Worm (Caenorhabditis elegans) whole organism, L4 larva: ENCODE results near the gene pcrg-1.

Experiments
- D1046.2 ChIP-seq: fragments of 200-800 bp; sonication (Bioruptor generic); IDR thresholded peaks from 2 replicates; pipeline ENCODE4 v1.3.6; 2022; ENCODE audit warnings: missing genetic modification characterization, missing compliant biosample characterization
- F26F4.8 ChIP-seq: fragments of 200-800 bp; sonication (Bioruptor generic); conservative IDR thresholded peaks from 2 replicates; pipeline ENCODE4 v1.3.6; 2022; ENCODE audit warnings: missing genetic modification characterization, missing compliant biosample characterization
- R02D3.7 ChIP-seq: fragments of 150-350 bp; sonication (generic microtip); optimal IDR thresholded peaks from 3 replicates; lab custom pipeline; 2014; ENCODE audit warnings: missing biosample characterization, missing genetic modification characterization
- Y75B8A.6 ChIP-seq: fragments of 200-800 bp; sonication (Bioruptor generic); IDR thresholded peaks from 2 replicates; pipeline ENCODE4 v1.3.6; 2022; ENCODE audit warnings: missing genetic modification reagents, missing genetic modification characterization, missing compliant biosample characterization
- ZK337.2 ChIP-seq: fragments of 200-800 bp; sonication (Bioruptor generic); IDR thresholded peaks from 2 replicates; pipeline ENCODE4 v1.3.6; 2022; ENCODE audit warnings: missing genetic modification reagents, missing genetic modification characterization, missing compliant biosample characterization
- attf-4 ChIP-seq: sonication (generic microtip); optimal IDR thresholded peaks from 3 replicates; lab custom pipeline; 2017; ENCODE audit warnings: missing biosample characterization, missing genetic modification characterization
- ces-1 ChIP-seq: fragments of 150-350 bp; sonication (generic microtip); optimal IDR thresholded peaks from 4 replicates; lab custom pipeline; 2014; ENCODE audit warnings: missing biosample characterization, missing genetic modification reagents, missing genetic modification characterization
- cey-2 ChIP-seq: sonication (generic microtip); optimal IDR thresholded peaks from 3 replicates; lab custom pipeline; 2017; ENCODE audit warnings: missing genetic modification characterization, mild to moderate bottlenecking, missing compliant biosample characterization, antibody characterized with exemption, borderline replicate concordance; ENCODE audit not compliant: insufficient read depth
- daf-16 ChIP-seq, 3 experiments: sonication (generic microtip); optimal IDR thresholded peaks; 2 replicates each; lab custom pipeline; 2016 to 2017; ENCODE audit warnings: missing genetic modification characterization in 3 of 3, missing genetic modification reagents in 3 of 3, mild to moderate bottlenecking in 2 of 3, missing compliant biosample characterization in 2 of 3, missing biosample characterization in 1 of 3, moderate library complexity in 1 of 3
- dmd-6 ChIP-seq: fragments of 200-800 bp; sonication (Bioruptor generic); IDR thresholded peaks from 2 replicates; pipeline ENCODE4 v1.3.6; 2022; ENCODE audit warnings: missing genetic modification reagents, missing genetic modification characterization, missing compliant biosample characterization
- dpl-1 ChIP-seq: fragments of 150-350 bp; optimal IDR thresholded peaks from 2 replicates; lab custom pipeline; 2014; ENCODE audit warnings: missing biosample characterization, missing genetic modification reagents, missing genetic modification characterization
- dve-1 ChIP-seq: sonication (generic microtip); optimal IDR thresholded peaks from 2 replicates; lab custom pipeline; 2017; ENCODE audit warnings: antibody characterized with exemption, mild to moderate bottlenecking, missing genetic modification characterization, missing compliant biosample characterization; ENCODE audit not compliant: insufficient read depth
- egl-43 ChIP-seq: fragments of 200-800 bp; sonication (Bioruptor generic); IDR thresholded peaks from 2 replicates; pipeline ENCODE4 v1.3.6; 2022; ENCODE audit warnings: missing genetic modification reagents, missing genetic modification characterization, missing compliant biosample characterization
- fos-1 ChIP-seq: fragments of 150-350 bp; optimal IDR thresholded peaks from 2 replicates; lab custom pipeline; 2014; ENCODE audit warnings: missing biosample characterization, missing genetic modification characterization
- gei-8 ChIP-seq: fragments of 200-800 bp; sonication (Bioruptor generic); optimal IDR thresholded peaks from 2 replicates; lab custom pipeline; 2018; ENCODE audit warnings: mild to moderate bottlenecking, missing genetic modification characterization, missing compliant biosample characterization
- hlh-11 ChIP-seq: fragments of 200-800 bp; sonication (Bioruptor generic); optimal IDR thresholded peaks from 2 replicates; lab custom pipeline; 2018; ENCODE audit warnings: mild to moderate bottlenecking, missing genetic modification characterization, missing compliant biosample characterization
- hlh-30 ChIP-seq: sonication (generic microtip); optimal IDR thresholded peaks from 2 replicates; lab custom pipeline; 2017; ENCODE audit warnings: antibody characterized with exemption, mild to moderate bottlenecking, missing genetic modification characterization, missing compliant biosample characterization; ENCODE audit not compliant: insufficient read depth
- lim-7 ChIP-seq: fragments of 200-800 bp; sonication (Bioruptor generic); IDR thresholded peaks from 2 replicates; pipeline ENCODE4 v1.3.6; 2022; ENCODE audit warnings: missing genetic modification characterization, missing compliant biosample characterization
- lin-29 ChIP-seq: fragments of 200-800 bp; sonication (Bioruptor generic); IDR thresholded peaks from 2 replicates; pipeline ENCODE4 v1.3.6; 2022; ENCODE audit warnings: missing genetic modification reagents, missing genetic modification characterization, missing compliant biosample characterization
- lin-38 ChIP-seq: fragments of 200-800 bp; sonication (Bioruptor generic); IDR thresholded peaks from 2 replicates; pipeline ENCODE4 v1.3.6; 2022; ENCODE audit warnings: missing genetic modification reagents, missing genetic modification characterization, missing compliant biosample characterization
- lin-39 ChIP-seq: fragments of 150-350 bp; optimal IDR thresholded peaks from 2 replicates; lab custom pipeline; 2014; ENCODE audit warnings: missing biosample characterization, missing genetic modification reagents, missing genetic modification characterization
- lsy-2 ChIP-seq, 2 experiments: fragments of 150-350 bp in 1 of 2; sonication (generic microtip) in 1 of 2; optimal IDR thresholded peaks; 2 replicates each; lab custom pipeline; 2014 to 2017; ENCODE audit warnings: missing biosample characterization in 2 of 2, missing genetic modification characterization in 2 of 2
- madf-5 ChIP-seq, 2 experiments: fragments of 200-800 bp; sonication (Bioruptor generic); IDR thresholded peaks; 2 replicates each; pipeline ENCODE4 v1.3.6; 2022; ENCODE audit warnings: missing compliant biosample characterization in 2 of 2, missing genetic modification characterization in 2 of 2
- mdl-1 ChIP-seq, 2 experiments: fragments of 150-350 bp in 1 of 2; sonication (generic microtip) in 1 of 2; optimal IDR thresholded peaks; 2 replicates each; lab custom pipeline; 2014 to 2017; ENCODE audit warnings: missing biosample characterization in 2 of 2, missing genetic modification characterization in 2 of 2
- mxl-2 ChIP-seq: fragments of 200-800 bp; sonication (Bioruptor generic); conservative IDR thresholded peaks from 2 replicates; pipeline ENCODE4 v1.3.6; 2022; ENCODE audit warnings: missing genetic modification reagents, missing genetic modification characterization, missing compliant biosample characterization
- nhr-102 ChIP-seq: sonication (generic microtip); optimal IDR thresholded peaks from 2 replicates; lab custom pipeline; 2016; ENCODE audit warnings: mild to moderate bottlenecking, missing genetic modification characterization, moderate library complexity, missing compliant biosample characterization
- nhr-11 ChIP-seq: fragments of 150-350 bp; optimal IDR thresholded peaks from 2 replicates; lab custom pipeline; 2014; ENCODE audit warnings: missing biosample characterization, missing genetic modification characterization
- nhr-237 ChIP-seq: sonication (generic microtip); optimal IDR thresholded peaks from 2 replicates; lab custom pipeline; 2017; ENCODE audit warnings: missing biosample characterization, missing genetic modification characterization
- nhr-28 ChIP-seq: fragments of 150-350 bp; optimal IDR thresholded peaks from 2 replicates; lab custom pipeline; 2014; ENCODE audit warnings: missing biosample characterization, missing genetic modification characterization
- nhr-76 ChIP-seq: fragments of 150-350 bp; optimal IDR thresholded peaks from 2 replicates; lab custom pipeline; 2014; ENCODE audit warnings: missing biosample characterization, missing genetic modification characterization
- nhr-77 ChIP-seq: fragments of 150-350 bp; optimal IDR thresholded peaks from 2 replicates; lab custom pipeline; 2014; ENCODE audit warnings: missing biosample characterization, missing genetic modification characterization
- pha-4 ChIP-seq, 2 experiments: fragments of 150-350 bp in 1 of 2; fragments of 200-800 bp in 1 of 2; sonication (Bioruptor generic) in 1 of 2; IDR thresholded peaks in 1 of 2; optimal IDR thresholded peaks in 1 of 2; 2 replicates each; pipeline versions ENCODE4 v1.3.6 to Lab custom; 2014 to 2022; ENCODE audit warnings: missing genetic modification characterization in 2 of 2, missing genetic modification reagents in 2 of 2, missing biosample characterization in 1 of 2, missing compliant biosample characterization in 1 of 2
- php-3 ChIP-seq: fragments of 200-800 bp; sonication (Bioruptor generic); IDR thresholded peaks from 2 replicates; pipeline ENCODE4 v1.3.6; 2022; ENCODE audit warnings: missing genetic modification reagents, missing genetic modification characterization, missing compliant biosample characterization
- pqm-1 ChIP-seq: sonication (generic microtip); optimal IDR thresholded peaks from 2 replicates; lab custom pipeline; 2017; ENCODE audit warnings: missing biosample characterization, missing genetic modification characterization
- saeg-2 ChIP-seq: fragments of 200-800 bp; sonication (Bioruptor generic); IDR thresholded peaks from 2 replicates; pipeline ENCODE4 v1.3.6; 2022; ENCODE audit warnings: missing genetic modification reagents, missing genetic modification characterization, missing compliant biosample characterization
- sdz-12 ChIP-seq: fragments of 200-800 bp; sonication (Bioruptor generic); optimal IDR thresholded peaks from 2 replicates; lab custom pipeline; 2018; ENCODE audit warnings: mild to moderate bottlenecking, missing genetic modification characterization, missing compliant biosample characterization
- snpc-4 ChIP-seq: fragments of 150-350 bp; optimal IDR thresholded peaks from 2 replicates; lab custom pipeline; 2014; ENCODE audit warnings: missing biosample characterization, missing genetic modification characterization
- unc-39 ChIP-seq: sonication (generic microtip); optimal IDR thresholded peaks from 2 replicates; lab custom pipeline; 2017; ENCODE audit warnings: missing biosample characterization, missing genetic modification characterization
- unc-62 ChIP-seq, 3 experiments: fragments of 150-350 bp in 1 of 3; sonication (generic microtip); optimal IDR thresholded peaks in 2 of 3; peaks in 1 of 3; 1 replicate in 1 of 3; 2 replicates in 2 of 3; lab custom pipeline; 2014 to 2017; ENCODE audit warnings: missing biosample characterization in 3 of 3, missing genetic modification characterization in 3 of 3, missing genetic modification reagents in 3 of 3, missing genotype in 1 of 3
- zag-1 ChIP-seq: fragments of 150-350 bp; optimal IDR thresholded peaks from 2 replicates; lab custom pipeline; 2014; ENCODE audit warnings: missing biosample characterization, missing genetic modification characterization
- zfp-3 ChIP-seq: fragments of 200-800 bp; sonication (Bioruptor generic); conservative IDR thresholded peaks from 2 replicates; pipeline ENCODE4 v1.3.6; 2022; ENCODE audit warnings: missing genetic modification reagents, missing genetic modification characterization, missing compliant biosample characterization
- zip-11 ChIP-seq: fragments of 200-800 bp; sonication (Bioruptor generic); IDR thresholded peaks from 2 replicates; pipeline ENCODE4 v1.3.6; 2022; ENCODE audit warnings: missing genetic modification characterization, missing compliant biosample characterization
- zip-2 ChIP-seq: fragments of 150-350 bp; optimal IDR thresholded peaks from 2 replicates; lab custom pipeline; 2014; ENCODE audit warnings: missing biosample characterization, missing genetic modification characterization

The pcrg-1 gene

DNA sequence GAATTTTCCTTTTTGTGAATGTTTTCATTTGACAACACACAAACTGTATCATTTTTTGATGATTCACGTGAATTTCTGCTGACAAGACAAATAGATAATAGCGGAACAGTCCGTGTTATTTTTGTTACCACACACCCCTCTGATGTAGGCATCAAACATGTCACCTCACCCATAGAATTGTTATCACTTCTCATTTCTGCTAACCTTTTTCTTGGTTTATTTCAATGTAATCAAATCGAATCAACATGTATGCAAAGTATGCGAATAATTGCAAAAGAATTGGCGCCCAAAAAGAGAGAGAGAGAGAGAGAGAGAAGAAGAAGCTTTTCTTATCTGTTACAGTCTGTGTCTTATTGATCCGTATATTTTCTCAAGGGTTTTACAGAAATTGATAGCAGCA, 42.9 kb upstream of the pcrg-1 start (continued):
- TF ChIP-seq mdl-1 (tag; optimal IDR thresholded peaks at IDR 0.05; lab: Kevin White, UChicago): peak in 1 of 2 experiments; percentile 39
- TF ChIP-seq unc-39 (tag; lab: Kevin White, UChicago): no peak
- TF ChIP-seq dmd-6: peak; percentile 78
- TF ChIP-seq attf-4 (tag; lab: Kevin White, UChicago): no peak
- TF ChIP-seq sdz-12 (GFP tag; lab: Kevin White, UChicago): no peak
- peak; percentile 57 for TF ChIP-seq dve-1 (tag; lab: Kevin White, UChicago)
- peak; percentile 75 for TF ChIP-seq hlh-11 (tag; lab: Kevin White, UChicago)
- TF ChIP-seq hlh-30 (tag; lab: Kevin White, UChicago): peak; percentile 25

DNA sequence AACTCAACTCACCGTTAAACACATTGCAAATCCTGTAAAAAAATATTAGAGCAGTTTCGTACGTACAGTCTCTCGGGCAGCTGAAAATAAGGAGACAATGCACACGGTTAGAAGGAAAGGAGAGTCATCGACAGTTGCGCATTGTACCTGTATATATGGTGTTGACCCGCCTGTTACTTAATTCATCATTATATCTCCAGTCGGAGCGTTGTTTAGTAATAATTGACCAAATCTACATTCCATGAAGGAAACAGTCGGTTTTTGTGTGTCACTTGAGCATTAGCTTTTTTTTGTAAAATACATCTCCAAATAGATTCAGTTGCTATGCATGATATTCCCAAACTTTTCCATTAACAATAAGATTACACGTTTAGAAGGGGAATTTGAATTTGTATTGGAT, 38.8 kb upstream of the pcrg-1 start, which contains the start of gene C27H5.12:
C27H5.12 (minus strand) TSS at position 101 of the 400 bp plus-strand sequence.
- TF ChIP-seq unc-62 (GFP tag; optimal IDR thresholded peaks at IDR 0.05 in 1 of 2; lab: Kevin White, UChicago) (peak in 1 of 2 experiments; percentile 30), unc-62 (tag; optimal IDR thresholded peaks at IDR 0.05; lab: Kevin White, UChicago) (no peak), pha-4 (GFP tag; IDR thresholded peaks at IDR 0.05; lab: Robert Waterston, UW) (no peak), pha-4 (tag; optimal IDR thresholded peaks at IDR 0.05; lab: Kevin White, UChicago) (no peak), mxl-2 (GFP tag; lab: Robert Waterston, UW) (no peak), saeg-2 (no peak)

DNA sequence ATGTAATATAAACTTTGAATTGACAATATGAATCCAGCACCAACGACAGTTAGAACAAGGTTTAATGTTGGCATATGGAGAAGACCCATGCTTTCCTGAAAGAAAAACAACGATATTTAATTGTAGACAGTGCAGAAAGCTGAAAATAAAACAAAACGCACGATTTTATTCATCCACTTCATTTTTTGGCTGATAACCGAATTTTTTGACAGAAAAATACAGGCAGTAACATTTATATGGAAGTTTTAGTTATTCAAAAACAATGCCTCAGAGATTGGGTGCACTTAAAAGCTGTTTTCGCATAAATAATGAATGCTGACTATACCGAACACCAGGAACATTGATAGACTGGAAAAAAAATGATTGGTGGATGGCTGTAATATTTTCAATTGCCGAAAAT, 34.6 kb upstream of the pcrg-1 start, which contains the start of gene mfsd-13.2:
mfsd-13.2 (minus strand) TSS at position 101 of the 400 bp plus-strand sequence.
- TF ChIP-seq lin-38 (GFP tag; lab: Robert Waterston, UW) (no peak), unc-62 (GFP tag; optimal IDR thresholded peaks at IDR 0.05 in 1 of 2; lab: Kevin White, UChicago) (peak in 1 of 2 experiments; percentile 76), unc-62 (tag; optimal IDR thresholded peaks at IDR 0.05; lab: Kevin White, UChicago) (no peak)

DNA sequence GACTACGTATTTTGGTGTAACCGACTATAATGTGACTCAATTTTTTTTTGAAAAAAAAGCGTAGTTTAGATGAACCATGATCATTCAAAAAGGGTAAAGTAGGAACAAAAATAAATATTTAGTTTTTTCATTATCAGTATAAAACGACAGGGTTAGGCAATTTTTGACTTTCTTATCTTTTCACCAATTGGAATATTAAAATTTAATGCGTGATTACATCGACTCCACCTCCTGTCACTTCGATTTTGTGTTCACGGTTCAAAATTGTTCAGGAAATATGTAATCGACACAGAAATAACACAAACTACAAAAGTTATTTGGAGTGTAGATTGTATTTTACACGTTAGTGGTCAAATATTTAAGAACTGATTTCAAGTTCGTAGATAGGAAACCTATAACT, 33.6 kb upstream of the pcrg-1 start:
- no peak for TF ChIP-seq R02D3.7
- no peak for TF ChIP-seq lin-39 (tag; lab: Kevin White, UChicago)
- TF ChIP-seq unc-39 (tag; lab: Kevin White, UChicago): no peak
- TF ChIP-seq zip-11: no peak
- no peak for TF ChIP-seq zag-1 (tag; lab: Kevin White, UChicago)
- no peak for TF ChIP-seq daf-16 (GFP tag; optimal IDR thresholded peaks at IDR 0.05; lab: Kevin White, UChicago)
- peak; percentile 65 for TF ChIP-seq daf-16 (tag; optimal IDR thresholded peaks at IDR 0.05; lab: Kevin White, UChicago)
- no peak for TF ChIP-seq nhr-76
- peak; percentile 97 for TF ChIP-seq nhr-28
- no peak for TF ChIP-seq D1046.2 (GFP tag; lab: Robert Waterston, UW)
- no peak for TF ChIP-seq zfp-3 (GFP tag; lab: Robert Waterston, UW)
- TF ChIP-seq hlh-11 (tag; lab: Kevin White, UChicago): peak; percentile 60
- no peak for TF ChIP-seq F26F4.8 (GFP tag; lab: Robert Waterston, UW)
- no peak for TF ChIP-seq attf-4 (tag; lab: Kevin White, UChicago)
- TF ChIP-seq madf-5 (GFP tag; IDR thresholded peaks at IDR 0.05; lab: Robert Waterston, UW): no peak
- TF ChIP-seq cey-2: no peak
- peak; percentile 90 for TF ChIP-seq php-3 (GFP tag; lab: Robert Waterston, UW)
- TF ChIP-seq Y75B8A.6: no peak
- TF ChIP-seq dpl-1 (GFP tag; lab: Kevin White, UChicago): no peak
- TF ChIP-seq pqm-1: peak; percentile 92
- TF ChIP-seq lin-29 (GFP tag; lab: Robert Waterston, UW): no peak
- no peak for TF ChIP-seq zip-2 (tag; lab: Kevin White, UChicago)
- TF ChIP-seq ces-1: no peak
- TF ChIP-seq hlh-30 (tag; lab: Kevin White, UChicago): no peak
- TF ChIP-seq gei-8 (GFP tag; lab: Kevin White, UChicago): no peak
- no peak for TF ChIP-seq lsy-2 (tag; optimal IDR thresholded peaks at IDR 0.05; lab: Kevin White, UChicago)
- no peak for TF ChIP-seq lim-7 (GFP tag; lab: Robert Waterston, UW)
- no peak for TF ChIP-seq nhr-237 (tag; lab: Kevin White, UChicago)
- TF ChIP-seq nhr-77 (tag; lab: Kevin White, UChicago): peak; percentile 76
- TF ChIP-seq egl-43 (GFP tag; lab: Robert Waterston, UW): no peak
- no peak for TF ChIP-seq fos-1 (tag; lab: Kevin White, UChicago)
- TF ChIP-seq snpc-4 (tag; lab: Kevin White, UChicago): no peak
- TF ChIP-seq ZK337.2: no peak
- TF ChIP-seq nhr-102 (tag; lab: Kevin White, UChicago): peak; percentile 46
- TF ChIP-seq nhr-11: no peak
